Worm (Caenorhabditis elegans) whole organism, mixed stage, embryonic: ENCODE data around the gene srz-82.

Experiments used
- M03D4.4 ChIP-seq: sonication (generic microtip); optimal IDR thresholded peaks from 2 replicates; lab custom pipeline; 2017; ENCODE audit warnings: mild to moderate bottlenecking, missing genetic modification characterization, missing compliant biosample characterization
- bed-3 ChIP-seq: fragments of 200-800 bp; sonication (Bioruptor generic); optimal IDR thresholded peaks from 3 replicates; lab custom pipeline; 2018; ENCODE audit warnings: mild to moderate bottlenecking, missing genetic modification characterization, moderate library complexity, missing compliant biosample characterization
- blmp-1 ChIP-seq: fragments of 150-350 bp; optimal IDR thresholded peaks from 2 replicates; lab custom pipeline; 2014; ENCODE audit warnings: missing biosample characterization, missing genetic modification characterization
- ceh-43 ChIP-seq: fragments of 200-800 bp; sonication (Bioruptor generic); optimal IDR thresholded peaks from 2 replicates; lab custom pipeline; 2018; ENCODE audit warnings: mild to moderate bottlenecking, missing genetic modification characterization, moderate library complexity, missing compliant biosample characterization
- ces-1 ChIP-seq: fragments of 150-350 bp; optimal IDR thresholded peaks from 2 replicates; lab custom pipeline; 2014; ENCODE audit warnings: missing biosample characterization, missing genetic modification reagents, missing genetic modification characterization
- cnd-1 ChIP-seq: fragments of 200-800 bp; sonication (Bioruptor generic); optimal IDR thresholded peaks from 2 replicates; lab custom pipeline; 2018; ENCODE audit warnings: mild to moderate bottlenecking, missing genetic modification characterization, missing compliant biosample characterization
- drap-1 ChIP-seq: fragments of 200-800 bp; sonication (Bioruptor generic); optimal IDR thresholded peaks from 3 replicates; lab custom pipeline; 2018; ENCODE audit warnings: mild to moderate bottlenecking, missing genetic modification characterization, missing compliant biosample characterization
- elt-1 ChIP-seq: sonication (generic microtip); optimal IDR thresholded peaks from 2 replicates; lab custom pipeline; 2017; ENCODE audit warnings: missing genetic modification characterization, mild to moderate bottlenecking, missing compliant biosample characterization, antibody characterized with exemption, moderate library complexity, borderline replicate concordance; ENCODE audit not compliant: insufficient read depth
- elt-3 ChIP-seq: fragments of 150-350 bp; optimal IDR thresholded peaks from 2 replicates; lab custom pipeline; 2014; ENCODE audit warnings: missing biosample characterization, missing genetic modification characterization
- flh-1 ChIP-seq: fragments of 200-800 bp; sonication (Bioruptor generic); optimal IDR thresholded peaks from 2 replicates; lab custom pipeline; 2018; ENCODE audit warnings: mild to moderate bottlenecking, missing genetic modification characterization, moderate library complexity, missing compliant biosample characterization
- ham-2 ChIP-seq: fragments of 200-800 bp; sonication (Bioruptor generic); optimal IDR thresholded peaks from 2 replicates; lab custom pipeline; 2018; ENCODE audit warnings: mild to moderate bottlenecking, missing genetic modification characterization, missing compliant biosample characterization
- hlh-1 ChIP-seq: fragments of 150-350 bp; optimal IDR thresholded peaks from 2 replicates; lab custom pipeline; 2014; ENCODE audit warnings: missing biosample characterization, missing genetic modification reagents, missing genetic modification characterization
- lin-13 ChIP-seq: fragments of 150-350 bp; optimal IDR thresholded peaks from 2 replicates; lab custom pipeline; 2014; ENCODE audit warnings: missing biosample characterization, missing genetic modification characterization
- lsy-2 ChIP-seq: fragments of 150-350 bp; optimal IDR thresholded peaks from 2 replicates; lab custom pipeline; 2014; ENCODE audit warnings: missing biosample characterization, missing genetic modification characterization
- mep-1 ChIP-seq: fragments of 150-350 bp; optimal IDR thresholded peaks from 2 replicates; lab custom pipeline; 2017; ENCODE audit warnings: missing biosample characterization, missing genetic modification reagents, missing genetic modification characterization, inconsistent platforms
- mls-2 ChIP-seq: sonication (generic microtip); optimal IDR thresholded peaks from 2 replicates; lab custom pipeline; 2016; ENCODE audit warnings: mild to moderate bottlenecking, missing genetic modification characterization, moderate library complexity, missing compliant biosample characterization
- nhr-2 ChIP-seq: fragments of 150-350 bp; optimal IDR thresholded peaks from 2 replicates; lab custom pipeline; 2014; ENCODE audit warnings: missing biosample characterization, missing genetic modification characterization
- nhr-237 ChIP-seq: fragments of 150-350 bp; optimal IDR thresholded peaks from 2 replicates; lab custom pipeline; 2014; ENCODE audit warnings: missing biosample characterization, missing genetic modification characterization
- nhr-28 ChIP-seq: fragments of 150-350 bp; optimal IDR thresholded peaks from 2 replicates; lab custom pipeline; 2014; ENCODE audit warnings: missing biosample characterization, missing genetic modification characterization
- nhr-76 ChIP-seq: sonication (generic microtip); optimal IDR thresholded peaks from 2 replicates; lab custom pipeline; 2017; ENCODE audit warnings: missing biosample characterization, missing genetic modification characterization
- sem-2 ChIP-seq: fragments of 200-800 bp; sonication (Bioruptor generic); optimal IDR thresholded peaks from 2 replicates; lab custom pipeline; 2018; ENCODE audit warnings: mild to moderate bottlenecking, missing genetic modification characterization, missing compliant biosample characterization
- snpc-4 ChIP-seq: fragments of 150-350 bp; optimal IDR thresholded peaks from 2 replicates; lab custom pipeline; 2014; ENCODE audit warnings: missing biosample characterization, missing genetic modification characterization
- sptf-1 ChIP-seq: sonication (generic microtip); optimal IDR thresholded peaks from 2 replicates; lab custom pipeline; 2017; ENCODE audit warnings: mild to moderate bottlenecking, missing genetic modification characterization, moderate library complexity, missing compliant biosample characterization
- tbx-8 ChIP-seq: fragments of 200-800 bp; sonication (Bioruptor generic); optimal IDR thresholded peaks from 2 replicates; lab custom pipeline; 2018; ENCODE audit warnings: mild to moderate bottlenecking, missing genetic modification characterization, moderate library complexity, missing compliant biosample characterization
- unc-120 ChIP-seq: sonication (generic microtip); optimal IDR thresholded peaks from 2 replicates; lab custom pipeline; 2017; ENCODE audit warnings: missing genetic modification characterization, missing compliant biosample characterization; ENCODE audit not compliant: poor library complexity, severe bottlenecking
- unc-39 ChIP-seq: fragments of 150-350 bp; optimal IDR thresholded peaks from 2 replicates; lab custom pipeline; 2014; ENCODE audit warnings: missing biosample characterization, missing genetic modification characterization
- unc-62 ChIP-seq: fragments of 150-350 bp; optimal IDR thresholded peaks from 2 replicates; lab custom pipeline; 2014; ENCODE audit warnings: missing biosample characterization, missing genetic modification reagents, missing genetic modification characterization
- zip-8 ChIP-seq: fragments of 150-350 bp; optimal IDR thresholded peaks from 2 replicates; lab custom pipeline; 2014; ENCODE audit warnings: missing biosample characterization, missing genetic modification characterization
- ztf-11 ChIP-seq: fragments of 150-350 bp; optimal IDR thresholded peaks from 2 replicates; lab custom pipeline; 2014; ENCODE audit warnings: missing biosample characterization, missing genetic modification characterization

srz-82 gene

DNA sequence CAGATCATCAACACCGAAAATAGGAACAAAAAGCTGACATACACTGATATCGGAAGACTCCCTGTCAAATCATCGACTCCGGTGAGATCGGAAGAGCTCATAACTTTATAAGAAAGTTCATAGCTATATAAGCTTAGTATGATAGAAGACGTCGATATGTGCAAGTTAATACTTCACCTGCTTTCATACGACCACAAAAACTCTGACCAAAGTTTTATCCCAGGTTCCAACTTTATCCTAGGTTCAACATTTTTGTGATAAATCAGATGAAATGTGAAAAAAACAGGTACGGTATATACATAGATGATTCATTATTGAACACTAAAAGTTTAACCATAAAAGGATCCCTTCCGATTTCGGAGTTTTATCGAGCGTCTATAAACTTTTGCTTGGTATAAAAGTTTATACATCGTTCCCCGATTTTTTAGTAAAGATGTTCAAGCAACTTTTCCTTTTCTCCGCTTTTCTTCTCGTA, 3.7 kb upstream of the srz-82 start, which contains the start of the genes srz-70 and C09G12.5:
TSS of gene srz-70 (minus strand) at position 101 of the 475 bp plus-strand sequence.
TSS of gene C09G12.5 (plus strand) at position 425 of the 475 bp plus-strand sequence.
- TF ChIP-seq ham-2 (GFP tag; lab: Kevin White, UChicago) = no peak
- no peak for TF ChIP-seq M03D4.4 (tag; lab: Kevin White, UChicago)
- TF ChIP-seq unc-39 (tag; lab: Kevin White, UChicago) = no peak
- TF ChIP-seq hlh-1 (tag; lab: Kevin White, UChicago) = no peak
- no peak for TF ChIP-seq zip-8 (tag; lab: Kevin White, UChicago)
- no peak for TF ChIP-seq ceh-43 (GFP tag; lab: Kevin White, UChicago)
- TF ChIP-seq elt-3 = no peak
- no peak for TF ChIP-seq lin-13
- no peak for TF ChIP-seq elt-1 (tag; lab: Kevin White, UChicago)
- TF ChIP-seq drap-1 = no peak
- no peak for TF ChIP-seq mls-2 (tag; lab: Kevin White, UChicago)
- no peak for TF ChIP-seq flh-1 (GFP tag; lab: Kevin White, UChicago)
- TF ChIP-seq bed-3 (GFP tag; lab: Kevin White, UChicago) = no peak
- no peak for TF ChIP-seq nhr-2 (tag; lab: Kevin White, UChicago)
- TF ChIP-seq, all 35 proteins: peak for 0

ce11 chrIV:3481760-3482159, 935 bp upstream of the srz-82 start, which contains the start of gene srz-37:
Gene srz-37 (minus strand): TSS chrIV:3481860.
- TF ChIP-seq nhr-28 (tag; lab: Kevin White, UChicago) = no peak
- TF ChIP-seq snpc-4 (tag; lab: Kevin White, UChicago) = no peak
- TF ChIP-seq ztf-11 (tag; lab: Kevin White, UChicago) = no peak
- no peak for TF ChIP-seq nhr-237 (tag; lab: Kevin White, UChicago)
- TF ChIP-seq ces-1 (GFP tag; lab: Kevin White, UChicago) = no peak
- no peak for TF ChIP-seq mep-1 (tag; lab: Kevin White, UChicago)
- no peak for TF ChIP-seq nhr-76
- no peak for TF ChIP-seq blmp-1 (tag; lab: Kevin White, UChicago)
- no peak for TF ChIP-seq M03D4.4 (tag; lab: Kevin White, UChicago)
- no peak for TF ChIP-seq cnd-1
- no peak for TF ChIP-seq elt-1 (tag; lab: Kevin White, UChicago)
- no peak for TF ChIP-seq nhr-2 (tag; lab: Kevin White, UChicago)
- TF ChIP-seq flh-1 (GFP tag; lab: Kevin White, UChicago) = no peak
- TF ChIP-seq ceh-43 (GFP tag; lab: Kevin White, UChicago) = no peak
- no peak for TF ChIP-seq sptf-1 (tag; lab: Kevin White, UChicago)
- TF ChIP-seq, all 35 proteins: peak for 0

DNA sequence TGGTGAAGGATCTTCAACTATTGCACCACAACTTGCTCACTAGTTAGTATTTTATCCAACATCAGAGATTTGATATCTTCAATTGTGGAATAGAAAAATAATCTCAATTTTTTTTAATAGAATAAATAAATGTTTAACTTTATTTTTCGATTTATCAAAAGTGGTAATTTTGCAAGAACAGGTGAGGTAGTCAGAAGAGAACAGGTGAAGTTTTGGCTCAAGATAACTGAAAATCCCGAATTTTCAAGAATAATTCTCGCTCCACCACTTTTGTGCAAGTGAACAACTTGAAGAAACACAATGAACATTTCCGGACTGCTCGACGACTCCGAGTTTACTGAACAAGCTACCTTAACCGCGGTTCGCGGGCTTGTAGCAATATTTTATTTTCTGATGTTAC, 8.8 kb downstream of the srz-82 start, which contains the start of gene srz-78:
TSS of gene srz-78 (plus strand) at position 301 of the 400 bp plus-strand sequence.
- TF ChIP-seq hlh-1 (tag; lab: Kevin White, UChicago) (no peak), elt-1 (tag; lab: Kevin White, UChicago) (no peak), flh-1 (GFP tag; lab: Kevin White, UChicago) (no peak), unc-120 (tag; lab: Kevin White, UChicago) (no peak), elt-3 (no peak), nhr-76 (no peak), cnd-1 (no peak), lsy-2 (no peak), sem-2 (GFP tag; lab: Kevin White, UChicago) (no peak), blmp-1 (tag; lab: Kevin White, UChicago) (no peak), sptf-1 (tag; lab: Kevin White, UChicago) (no peak), nhr-237 (tag; lab: Kevin White, UChicago) (no peak), tbx-8 (GFP tag; lab: Kevin White, UChicago) (no peak), ces-1 (GFP tag; lab: Kevin White, UChicago) (no peak), mls-2 (tag; lab: Kevin White, UChicago) (no peak)

DNA sequence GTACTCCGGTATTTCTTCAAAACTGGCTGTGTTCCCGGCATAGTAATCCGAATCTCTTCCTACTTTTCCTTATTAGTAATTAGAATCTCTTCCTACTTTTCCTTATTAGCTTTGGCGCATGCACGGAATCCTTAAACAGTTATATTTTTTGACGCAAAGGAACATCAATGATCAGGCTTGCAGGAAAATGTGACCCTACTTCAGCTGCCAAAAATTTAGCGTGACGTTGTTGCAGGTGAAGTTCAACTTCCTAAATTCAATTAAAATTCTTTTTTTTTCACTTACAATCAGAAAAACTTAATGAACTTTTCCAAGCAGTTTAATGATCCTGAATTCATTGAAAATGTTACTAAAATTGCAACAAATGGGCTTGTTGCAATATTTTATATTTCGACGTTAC, 10.6 kb downstream of the srz-82 start, which contains the start of gene srz-79:
TSS of gene srz-79 (plus strand) at position 301 of the 400 bp plus-strand sequence.
- TF ChIP-seq unc-120 (tag; lab: Kevin White, UChicago) (no peak), M03D4.4 (tag; lab: Kevin White, UChicago) (no peak), blmp-1 (tag; lab: Kevin White, UChicago) (no peak), lsy-2 (no peak), ceh-43 (GFP tag; lab: Kevin White, UChicago) (no peak), nhr-28 (tag; lab: Kevin White, UChicago) (no peak), hlh-1 (tag; lab: Kevin White, UChicago) (no peak), sptf-1 (tag; lab: Kevin White, UChicago) (no peak), unc-62 (GFP tag; lab: Kevin White, UChicago) (no peak), mep-1 (tag; lab: Kevin White, UChicago) (no peak)
